Fruit fly (Drosophila melanogaster): ENCODE data around the gene Hakai.
A peak's percentile ranks its signal among the peaks of the same experiment; 100 is the strongest.

The Hakai gene

dm6 chr2L:19583926-19584392, 1.7 kb upstream of the Hakai start, which contains the start of the genes PCNA2 and CG10366 (continued):
- TF ChIP-seq CG14860 (GFP tag; IDR thresholded peaks at IDR 0.05; ENCODE audit: partially characterized antibody) (no peak), bab2 (GFP tag; optimal IDR thresholded peaks at IDR 0.05) (peak; percentile 77), CG11247 (GFP tag; IDR thresholded peaks at IDR 0.05) (no peak), ac (GFP tag; optimal IDR thresholded peaks at IDR 0.05) (no peak), TFAM (GFP tag; optimal IDR thresholded peaks at IDR 0.05) (no peak), CG8359 (GFP tag; optimal IDR thresholded peaks at IDR 0.05; ENCODE audit: borderline replicate concordance) (no peak), CG7839 (tag; optimal IDR thresholded peaks at IDR 0.05) (peak; percentile 52), CG13287 (GFP tag; IDR thresholded peaks at IDR 0.05; ENCODE audit: partially characterized antibody) (peak; percentile 68), Eip74EF (GFP tag; optimal IDR thresholded peaks at IDR 0.05) (peak in 1 of 2 experiments; percentile 8), unc-4 (GFP tag; IDR thresholded peaks at IDR 0.05; ENCODE audit: partially characterized antibody) (peak; percentile 41; the same call in 1 of the 2 replicates), hth (optimal IDR thresholded peaks at IDR 0.05) (no peak), CG11560 (tag; IDR thresholded peaks at IDR 0.05) (no peak), exex (tag; optimal IDR thresholded peaks at IDR 0.05) (no peak), H2.0 (GFP tag; IDR thresholded peaks at IDR 0.05) (peak; percentile 66), wek (GFP tag; optimal IDR thresholded peaks at IDR 0.05) (no peak), Fer1 (GFP tag; optimal IDR thresholded peaks at IDR 0.05) (peak; percentile 64), chn (GFP tag; optimal IDR thresholded peaks at IDR 0.05) (peak; percentile 61), CG14710 (tag; optimal IDR thresholded peaks at IDR 0.05) (peak; percentile 81), ci (GFP tag; IDR thresholded peaks at IDR 0.05) (peak; percentile 48; the same call in 2 of the 3 replicates), vvl (GFP tag; IDR thresholded peaks at IDR 0.05) (peak; percentile 54; the same call in 1 of the 2 replicates), Usf (GFP tag; optimal IDR thresholded peaks at IDR 0.05) (no peak), CG42726 (GFP tag; IDR thresholded peaks at IDR 0.05; ENCODE audit: partially characterized antibody) (0 out of 2 replicates have a peak, but pooled peaks have one; percentile 7), CG12744 (GFP tag; optimal IDR thresholded peaks at IDR 0.05) (peak; percentile 38), ems (GFP tag; optimal IDR thresholded peaks at IDR 0.05) (peak; percentile 72), tap (tag; optimal IDR thresholded peaks at IDR 0.05) (peak; percentile 34), Bgb (GFP tag; IDR thresholded peaks at IDR 0.05; ENCODE audit: partially characterized antibody) (peak; percentile 53; the same call in 1 of the 2 replicates), CG33557 (GFP tag; optimal IDR thresholded peaks at IDR 0.05) (peak; percentile 58), nom (GFP tag; optimal IDR thresholded peaks at IDR 0.05) (peak; percentile 38), CG15696 (tag; optimal IDR thresholded peaks at IDR 0.05) (peak; percentile 72), kay (GFP tag; optimal IDR thresholded peaks at IDR 0.05) (peak; percentile 49), klu (GFP tag; IDR thresholded peaks at IDR 0.05) (peak; percentile 25; the same call in 1 of the 2 replicates), CG7963 (GFP tag; IDR thresholded peaks at IDR 0.05; ENCODE audit: partially characterized antibody) (no peak), CG4424 (GFP tag; optimal IDR thresholded peaks at IDR 0.05) (peak; percentile 50), fu2 (GFP tag; optimal IDR thresholded peaks at IDR 0.05) (peak; percentile 74), CG16863 (GFP tag; optimal IDR thresholded peaks at IDR 0.05) (peak; percentile 69), tgo (GFP tag; IDR thresholded peaks at IDR 0.05) (peak; percentile 55), Ravus (GFP tag; IDR thresholded peaks at IDR 0.05) (no peak), CG6854 (GFP tag; optimal IDR thresholded peaks at IDR 0.05) (peak; percentile 25), so (GFP tag; IDR thresholded peaks at IDR 0.05) (no peak), Aef1 (GFP tag; IDR thresholded peaks at IDR 0.05) (peak; percentile 34; the same call in 1 of the 3 replicates), ind (GFP tag; optimal IDR thresholded peaks at IDR 0.05) (peak; percentile 78), NfI (GFP tag; optimal IDR thresholded peaks at IDR 0.05) (peak; percentile 62), lola (GFP tag; optimal IDR thresholded peaks at IDR 0.05) (peak in 1 of 3 experiments; percentile 60), Bteb2 (GFP tag; optimal IDR thresholded peaks at IDR 0.05) (peak; percentile 53), HLHmδ (GFP tag; optimal IDR thresholded peaks at IDR 0.05) (no peak), Dip2 (GFP tag; IDR thresholded peaks at IDR 0.05) (no peak), CG18011 (GFP tag; optimal IDR thresholded peaks at IDR 0.05) (peak; percentile 60), amos (GFP tag; IDR thresholded peaks at IDR 0.05; ENCODE audit: partially characterized antibody) (peak; percentile 58; the same call in 1 of the 2 replicates), CG2120 (GFP tag; optimal IDR thresholded peaks at IDR 0.05) (peak; percentile 82)

Data from whole organism, embryonic.